Fruit fly (Drosophila melanogaster): ENCODE data around the gene CG4393.

DNA sequence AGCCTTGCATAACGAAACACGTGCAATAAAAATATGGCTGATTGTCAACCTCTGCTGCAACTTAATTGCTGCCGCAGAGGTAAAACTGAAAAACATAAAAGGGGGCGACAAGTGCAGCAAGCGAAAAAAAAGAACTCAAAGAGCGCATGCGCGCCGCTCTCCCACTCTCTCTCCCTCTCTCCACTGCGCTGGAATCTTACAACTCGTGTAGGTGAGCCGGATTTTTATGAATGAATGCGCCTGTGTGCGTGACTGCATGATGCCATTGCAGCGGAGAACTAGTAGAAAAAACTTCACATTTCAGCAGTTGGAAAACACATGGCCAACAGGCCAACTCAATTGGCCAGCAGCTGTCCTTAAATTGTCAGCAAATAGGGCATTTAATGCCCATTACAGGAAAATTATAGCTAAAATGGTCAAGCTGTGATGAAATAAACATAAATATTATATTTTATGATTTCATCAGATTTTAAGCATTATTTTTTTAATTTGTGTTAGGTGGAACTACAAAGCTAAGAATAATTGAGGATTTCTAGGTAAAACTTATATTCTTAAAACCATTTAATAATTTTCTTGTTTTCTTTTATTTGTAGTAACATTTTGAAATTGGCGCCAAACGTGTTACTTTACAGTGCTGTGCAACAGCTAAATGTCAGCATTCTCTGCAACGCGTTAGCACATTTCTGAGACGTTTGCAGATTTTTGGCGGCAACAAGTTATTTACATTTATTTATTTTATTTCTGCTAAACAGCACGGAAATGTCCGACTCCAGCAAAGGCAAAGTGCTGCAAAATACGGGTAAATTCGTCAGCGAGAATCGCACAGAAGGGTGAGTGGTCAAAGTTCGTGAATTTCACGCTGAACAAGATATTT lies 36.9 kb downstream of the CG4393 start, which contains the start of gene PolE1:
- TF ChIP-seq pan (optimal IDR thresholded peaks at IDR 0.05) (no peak), GATAd (GFP tag; optimal IDR thresholded peaks at IDR 0.05) (no peak), br (GFP tag; optimal IDR thresholded peaks at IDR 0.05) (no peak), ey (GFP tag; optimal IDR thresholded peaks at IDR 0.05) (no peak), rgr (GFP tag; optimal IDR thresholded peaks at IDR 0.05) (peak; percentile 47), h (GFP tag; optimal IDR thresholded peaks at IDR 0.05) (peak; percentile 24), Dfd (GFP tag; optimal IDR thresholded peaks at IDR 0.05) (no peak), HLH106 (tag; optimal IDR thresholded peaks at IDR 0.05) (peak; percentile 12)

All from whole organism, wandering third instar larva.